Worm (Caenorhabditis elegans): ENCODE results near the gene chil-9.

Gene chil-9

DNA sequence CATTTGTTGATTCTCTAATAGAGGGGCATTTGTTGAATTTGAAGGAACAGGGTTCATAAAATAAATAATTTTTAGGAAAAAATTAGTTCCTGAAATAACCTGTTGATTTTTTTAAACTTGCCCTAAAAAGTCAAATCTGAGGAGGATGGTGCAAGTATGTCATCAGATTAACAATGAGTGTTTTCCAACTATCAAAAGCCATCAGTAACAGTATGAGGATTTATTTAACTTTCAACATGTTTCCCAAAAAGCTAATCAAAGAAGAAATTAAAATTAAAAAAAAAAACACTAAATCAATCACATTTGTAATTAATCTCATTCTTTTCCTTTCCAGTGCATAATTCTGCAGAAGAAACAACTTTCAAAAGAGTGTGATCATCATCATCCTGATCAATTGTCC lies 14.4 kb upstream of the chil-9 start, which contains the start of gene chil-5:
TSS of gene chil-5 (minus strand) at position 101 of the 400 bp plus-strand sequence.
- no peak for TF ChIP-seq spr-1 (tag; optimal IDR thresholded peaks at IDR 0.05)

DNA sequence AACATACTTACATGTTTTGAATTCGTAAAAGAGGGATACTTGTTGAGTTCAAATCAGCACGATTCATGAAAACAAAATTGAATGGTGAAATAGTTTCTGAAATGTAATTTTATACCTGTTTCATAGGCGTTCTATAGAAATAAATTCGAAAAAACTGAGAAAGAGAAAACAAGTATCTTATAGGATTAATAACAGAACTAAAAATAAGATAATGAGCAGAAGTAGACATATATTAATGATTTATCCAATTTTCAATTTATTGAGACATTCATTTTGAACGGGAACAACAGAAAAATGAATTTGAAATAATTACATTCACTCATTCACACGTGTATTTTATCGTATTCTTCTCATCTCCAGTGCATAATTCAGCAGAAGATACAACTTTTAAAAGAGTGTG lies 12.7 kb upstream of the chil-9 start, which contains the start of gene chil-6:
TSS of gene chil-6 (minus strand) at position 101 of the 400 bp plus-strand sequence.
- no peak for TF ChIP-seq php-3 (GFP tag; IDR thresholded peaks at IDR 0.05)
- TF ChIP-seq zip-2 (tag; optimal IDR thresholded peaks at IDR 0.05) = no peak
- TF ChIP-seq tra-1 (GFP tag; IDR thresholded peaks at IDR 0.05) = no peak
- no peak for TF ChIP-seq pha-4 (GFP tag; IDR thresholded peaks at IDR 0.05)
- no peak for TF ChIP-seq pha-4 (tag; optimal IDR thresholded peaks at IDR 0.05)
- no peak for TF ChIP-seq aly-2 (tag; optimal IDR thresholded peaks at IDR 0.05)
- no peak for TF ChIP-seq attf-4 (tag; optimal IDR thresholded peaks at IDR 0.05)
- TF ChIP-seq hlh-11 (tag; optimal IDR thresholded peaks at IDR 0.05) = no peak
- no peak for TF ChIP-seq mdl-1 (tag; optimal IDR thresholded peaks at IDR 0.05)
- no peak for TF ChIP-seq lsy-2 (tag; optimal IDR thresholded peaks at IDR 0.05)
- no peak for TF ChIP-seq skn-1 (tag; optimal IDR thresholded peaks at IDR 0.05)
- no peak for TF ChIP-seq dpl-1 (GFP tag; optimal IDR thresholded peaks at IDR 0.05)
- TF ChIP-seq Y105C5A.15 (GFP tag; IDR thresholded peaks at IDR 0.05) = no peak
- TF ChIP-seq lim-7 (GFP tag; IDR thresholded peaks at IDR 0.05) = no peak
- TF ChIP-seq mdt-29 (GFP tag; IDR thresholded peaks at IDR 0.05) = no peak
- TF ChIP-seq jun-1 (tag; optimal IDR thresholded peaks at IDR 0.05) = no peak
- no peak for TF ChIP-seq dmd-9 (GFP tag; IDR thresholded peaks at IDR 0.05)
- TF ChIP-seq Y5F2A.4 (GFP tag; optimal IDR thresholded peaks at IDR 0.05) = no peak
- TF ChIP-seq hmg-1.1 (GFP tag; IDR thresholded peaks at IDR 0.05) = no peak
- TF ChIP-seq fkh-10 (GFP tag; optimal IDR thresholded peaks at IDR 0.05) = no peak

DNA sequence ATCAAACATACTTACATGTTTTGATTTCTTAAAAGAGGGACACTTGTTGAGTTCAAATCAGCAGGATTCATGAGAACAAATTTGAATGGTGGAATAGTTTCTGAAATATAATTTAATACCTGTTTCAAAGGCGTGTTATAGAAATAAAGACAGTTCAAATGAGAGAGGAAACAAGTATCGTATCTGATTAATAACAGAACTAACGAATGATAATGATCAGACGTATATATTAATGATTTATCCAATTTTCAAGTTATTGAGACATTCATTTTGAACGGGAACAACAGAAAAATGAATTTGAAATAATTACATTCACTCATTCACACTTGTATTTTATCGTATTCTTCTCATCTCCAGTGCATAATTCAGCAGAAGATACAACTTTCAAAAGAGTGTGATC lies 10.5 kb upstream of the chil-9 start, which contains the start of gene chil-4:
TSS of gene chil-4 (minus strand) at position 101 of the 400 bp plus-strand sequence.
- TF ChIP-seq lsy-2 (tag; optimal IDR thresholded peaks at IDR 0.05) (no peak), unc-62 (GFP tag; optimal IDR thresholded peaks at IDR 0.05 in 1 of 2) (no peak), unc-62 (tag; optimal IDR thresholded peaks at IDR 0.05) (no peak), nhr-76 (tag; optimal IDR thresholded peaks at IDR 0.05) (no peak), zip-2 (tag; optimal IDR thresholded peaks at IDR 0.05) (no peak)

DNA sequence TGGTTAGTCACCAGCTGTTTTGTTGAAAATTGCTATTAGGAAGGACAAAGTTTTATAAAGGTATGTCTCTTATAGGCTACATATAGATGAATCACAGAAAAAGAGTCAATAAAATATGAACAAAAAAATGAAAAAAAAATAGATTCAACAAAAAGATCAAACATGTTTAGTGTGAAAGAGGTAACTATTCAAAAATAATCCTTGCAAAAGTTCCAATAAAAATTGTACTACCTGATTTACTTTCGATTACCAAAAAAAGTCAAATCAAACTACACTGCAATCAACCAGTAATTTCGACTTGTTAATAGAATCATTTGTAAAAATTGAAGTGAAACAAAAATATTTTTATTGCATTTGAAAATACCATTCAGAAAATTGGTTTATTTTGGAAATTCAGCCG lies 5.8 kb upstream of the chil-9 start, which contains the start of gene ZK938.10:
TSS of gene ZK938.10 (minus strand) at position 101 of the 400 bp plus-strand sequence.
- no peak for TF ChIP-seq lin-29 (GFP tag; IDR thresholded peaks at IDR 0.05)
- TF ChIP-seq madf-5 (GFP tag; IDR thresholded peaks at IDR 0.05) = no peak
- no peak for TF ChIP-seq Y48G9A.11 (GFP tag; IDR thresholded peaks at IDR 0.05)
- TF ChIP-seq F44E2.7 (GFP tag; IDR thresholded peaks at IDR 0.05) = no peak
- TF ChIP-seq lim-7 (GFP tag; IDR thresholded peaks at IDR 0.05) = no peak
- TF ChIP-seq php-3 (GFP tag; IDR thresholded peaks at IDR 0.05) = no peak
- no peak for TF ChIP-seq D1046.2 (GFP tag; IDR thresholded peaks at IDR 0.05)
- no peak for TF ChIP-seq unc-130 (GFP tag; optimal IDR thresholded peaks at IDR 0.05)
- no peak for TF ChIP-seq lir-3 (tag; optimal IDR thresholded peaks at IDR 0.05)

DNA sequence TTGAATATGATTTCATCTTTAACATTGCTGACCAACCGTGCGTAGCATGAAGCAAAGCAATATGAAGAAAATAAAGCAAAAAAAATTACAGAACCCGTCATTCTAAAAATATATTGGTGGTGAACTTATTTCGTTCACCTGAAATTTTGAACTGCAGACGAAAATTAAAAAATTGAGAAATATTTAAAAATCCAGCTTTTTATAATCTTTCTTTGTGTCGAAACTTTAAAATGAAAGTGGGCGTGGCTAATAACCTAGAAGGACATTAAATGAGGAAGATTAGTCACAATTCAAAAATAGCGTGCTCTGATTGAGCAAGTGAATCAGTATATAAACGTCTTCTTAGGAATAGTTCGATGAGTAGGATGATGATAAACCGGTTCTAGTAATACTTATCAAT lies 4.4 kb upstream of the chil-9 start, which contains the start of gene old-2:
TSS of gene old-2 (minus strand) at position 101 of the 400 bp plus-strand sequence.
- TF ChIP-seq nhr-6 (tag; optimal IDR thresholded peaks at IDR 0.05) = no peak
- TF ChIP-seq Y75B8A.6 (GFP tag; IDR thresholded peaks at IDR 0.05) = no peak
- TF ChIP-seq ceh-32 (tag; optimal IDR thresholded peaks at IDR 0.05; ENCODE audit: poor library complexity) = no peak
- no peak for TF ChIP-seq T26A8.4 (GFP tag; IDR thresholded peaks at IDR 0.05)
- TF ChIP-seq Y48G9A.11 (GFP tag; IDR thresholded peaks at IDR 0.05) = no peak
- no peak for TF ChIP-seq lin-15B (tag; optimal IDR thresholded peaks at IDR 0.05)
- TF ChIP-seq attf-4 (tag; optimal IDR thresholded peaks at IDR 0.05) = no peak
- no peak for TF ChIP-seq nhr-41 (GFP tag; IDR thresholded peaks at IDR 0.05)

All from whole organism, L4 larva.